Worm (Caenorhabditis elegans) whole organism, late embryonic: Measurements from ENCODE around the gene T22C8.6.

ENCODE experiments used
- K02D7.2 ChIP-seq: sonication (generic microtip); optimal IDR thresholded peaks from 2 replicates; lab custom pipeline; 2017; ENCODE audit warnings: mild to moderate bottlenecking, missing genetic modification characterization, missing compliant biosample characterization
- ceh-31 ChIP-seq: sonication (generic microtip); optimal IDR thresholded peaks from 2 replicates; lab custom pipeline; 2016; ENCODE audit warnings: missing genetic modification characterization, missing compliant biosample characterization
- ceh-6 ChIP-seq: fragments of 200-800 bp; sonication (Bioruptor generic); optimal IDR thresholded peaks from 2 replicates; lab custom pipeline; 2018; ENCODE audit warnings: mild to moderate bottlenecking, missing genetic modification characterization, missing compliant biosample characterization
- hlh-8 ChIP-seq: sonication (generic microtip); optimal IDR thresholded peaks from 2 replicates; lab custom pipeline; 2016; ENCODE audit warnings: missing genotype, missing genetic modification characterization, missing compliant biosample characterization
- lim-6 ChIP-seq: sonication (generic microtip); optimal IDR thresholded peaks from 2 replicates; lab custom pipeline; 2016; ENCODE audit warnings: missing genetic modification characterization, missing compliant biosample characterization
- lin-11 ChIP-seq: fragments of 200-800 bp; sonication (Bioruptor generic); optimal IDR thresholded peaks from 2 replicates; lab custom pipeline; 2018; ENCODE audit warnings: mild to moderate bottlenecking, missing genetic modification characterization, missing compliant biosample characterization
- nhr-11 ChIP-seq: fragments of 150-350 bp; optimal IDR thresholded peaks from 2 replicates; lab custom pipeline; 2014; ENCODE audit warnings: missing biosample characterization, missing genetic modification characterization
- odd-2 ChIP-seq: sonication (generic microtip); optimal IDR thresholded peaks from 2 replicates; lab custom pipeline; 2017; ENCODE audit warnings: antibody characterized with exemption, mild to moderate bottlenecking, missing genetic modification characterization, missing compliant biosample characterization
- pha-4 ChIP-seq: fragments of 150-350 bp; optimal IDR thresholded peaks from 2 replicates; lab custom pipeline; 2018; ENCODE audit warnings: missing biosample characterization, missing genetic modification reagents, missing genetic modification characterization
- ref-2 ChIP-seq: sonication (generic microtip); optimal IDR thresholded peaks from 2 replicates; lab custom pipeline; 2016; ENCODE audit warnings: missing genetic modification characterization, missing compliant biosample characterization
- tbx-7 ChIP-seq: sonication (generic microtip); optimal IDR thresholded peaks from 2 replicates; lab custom pipeline; 2016; ENCODE audit warnings: missing genotype, missing genetic modification characterization, missing compliant biosample characterization

ce11 chrII:8626598-8626997 is 3.5 kb downstream of the T22C8.6 start:
- TF ChIP-seq lin-11 (tag; lab: Kevin White, UChicago) = no peak
- TF ChIP-seq ceh-31 = no peak
- no peak for TF ChIP-seq pha-4 (tag; lab: Kevin White, UChicago)
- no peak for TF ChIP-seq lim-6 (tag; lab: Kevin White, UChicago)
- TF ChIP-seq tbx-7 (tag; lab: Kevin White, UChicago) = no peak
- TF ChIP-seq nhr-11 (tag; lab: Kevin White, UChicago) = no peak
- TF ChIP-seq ceh-6 (GFP tag; lab: Kevin White, UChicago) = no peak
- no peak for TF ChIP-seq ref-2 (tag; lab: Kevin White, UChicago)
- no peak for TF ChIP-seq K02D7.2 (tag; lab: Kevin White, UChicago)
- no peak for TF ChIP-seq hlh-8 (tag; lab: Kevin White, UChicago)
- no peak for TF ChIP-seq odd-2 (tag; lab: Kevin White, UChicago)
